Fruit fly (Drosophila melanogaster): Measurements from ENCODE around the gene CG7884.

CG7884 gene

dm6 chrX:19278395-19278794, 58.0 kb downstream of the CG7884 start:
- TF ChIP-seq CG7556 (GFP tag; optimal IDR thresholded peaks at IDR 0.05) (no peak), CG3281 (GFP tag; optimal IDR thresholded peaks at IDR 0.05) (no peak), br (optimal IDR thresholded peaks at IDR 0.05) (no peak), CG7372 (GFP tag; IDR thresholded peaks at IDR 0.05) (no peak), CG8290 (GFP tag; optimal IDR thresholded peaks at IDR 0.05) (peak; percentile 96), CG8290 (tag; optimal IDR thresholded peaks at IDR 0.05) (no peak), CG31365 (tag; optimal IDR thresholded peaks at IDR 0.05) (peak; percentile 88), Dfd (GFP tag; optimal IDR thresholded peaks at IDR 0.05) (peak in 1 of 2 experiments; percentile 45), stwl (tag; optimal IDR thresholded peaks at IDR 0.05) (peak; percentile 22), Adf1 (GFP tag; IDR thresholded peaks at IDR 0.05) (no peak), CrebB (tag; optimal IDR thresholded peaks at IDR 0.05) (no peak), Eip74EF (GFP tag; optimal IDR thresholded peaks at IDR 0.05) (peak in 1 of 2 experiments; percentile 47), CG7786 (GFP tag; optimal IDR thresholded peaks at IDR 0.05) (no peak)

dm6 chrX:19280249-19280648, 59.8 kb downstream of the CG7884 start, which contains the start of gene CG8028:
CG8028 (minus strand) TSS chrX:19280349.
- TF ChIP-seq CG12659 (GFP tag; optimal IDR thresholded peaks at IDR 0.05) (no peak), Med (GFP tag) (peak; percentile 13)

- TF ChIP-seq sens (GFP tag) (peak; percentile 22), Sox102F (GFP tag; optimal IDR thresholded peaks at IDR 0.05) (no peak), Med (GFP tag) (peak; percentile 50), Ets65A (GFP tag) (peak; percentile 70)
Measured at dm6 chrX:19280685-19281084, 60.3 kb downstream of the CG7884 start.

- TF ChIP-seq gem (tag; optimal IDR thresholded peaks at IDR 0.05) (peak; percentile 63), CG3281 (GFP tag; optimal IDR thresholded peaks at IDR 0.05) (peak; percentile 22), chinmo (GFP tag; IDR thresholded peaks at IDR 0.05; ENCODE audit: partially characterized antibody) (no peak), CG9797 (GFP tag; optimal IDR thresholded peaks at IDR 0.05) (no peak), CG10959 (GFP tag; IDR thresholded peaks at IDR 0.05) (no peak), CG10654 (GFP tag; optimal IDR thresholded peaks at IDR 0.05) (peak; percentile 6), Dref (GFP tag; IDR thresholded peaks at IDR 0.05) (no peak), CG7786 (GFP tag; optimal IDR thresholded peaks at IDR 0.05) (no peak), Ada2b (GFP tag; IDR thresholded peaks at IDR 0.05) (peak; percentile 27; the same call in 1 of the 2 replicates), Xbp1 (GFP tag; optimal IDR thresholded peaks at IDR 0.05) (peak; percentile 35), CG15269 (tag; optimal IDR thresholded peaks at IDR 0.05) (peak; percentile 41), CG1603 (tag; optimal IDR thresholded peaks at IDR 0.05) (peak; percentile 30), CG12659 (GFP tag; optimal IDR thresholded peaks at IDR 0.05) (peak; percentile 23), caup (GFP tag; optimal IDR thresholded peaks at IDR 0.05; ENCODE audit: severe bottlenecking) (peak; percentile 22), CG43689 (GFP tag; IDR thresholded peaks at IDR 0.05) (no peak), Med (GFP tag) (peak; percentile 75), odd (GFP tag; optimal IDR thresholded peaks at IDR 0.05) (no peak), CG2889 (GFP tag; IDR thresholded peaks at IDR 0.05) (no peak), Bgb (GFP tag; IDR thresholded peaks at IDR 0.05; ENCODE audit: partially characterized antibody) (no peak), Meics (GFP tag; optimal IDR thresholded peaks at IDR 0.05) (peak; percentile 56), CG7271 (tag; optimal IDR thresholded peaks at IDR 0.05) (no peak), CG8290 (GFP tag; optimal IDR thresholded peaks at IDR 0.05) (no peak), CG8290 (tag; optimal IDR thresholded peaks at IDR 0.05) (peak in 1 of 2 experiments; percentile 59), CG14441 (GFP tag; IDR thresholded peaks at IDR 0.05) (peak; percentile 63; the same call in 1 of the 2 replicates), CG13424 (tag; optimal IDR thresholded peaks at IDR 0.05) (peak; percentile 6), HLHmδ (GFP tag; optimal IDR thresholded peaks at IDR 0.05) (no peak), CG15514 (GFP tag; optimal IDR thresholded peaks at IDR 0.05) (peak; percentile 26), bsh (GFP tag; optimal IDR thresholded peaks at IDR 0.05) (peak in 1 of 2 experiments; percentile 42), Lhr (GFP tag; optimal IDR thresholded peaks at IDR 0.05) (no peak), CG5953 (GFP tag; IDR thresholded peaks at IDR 0.05) (no peak), CG2202 (tag; optimal IDR thresholded peaks at IDR 0.05) (no peak), Gug (GFP tag; IDR thresholded peaks at IDR 0.05) (peak; percentile 28; the same call in 1 of the 4 replicates)
Measured at dm6 chrX:19281271-19281670, 60.8 kb downstream of the CG7884 start.

All from whole organism, embryonic.